Worm (Caenorhabditis elegans) whole organism, late embryonic: ENCODE measurements around the gene scrm-7.

Source experiments
- F13H6.1 ChIP-seq: sonication (generic microtip); optimal IDR thresholded peaks from 2 replicates; lab custom pipeline; 2016; ENCODE audit warnings: missing genetic modification characterization, missing compliant biosample characterization
- ceh-14 ChIP-seq: sonication (generic microtip); optimal IDR thresholded peaks from 2 replicates; lab custom pipeline; 2016; ENCODE audit warnings: missing genotype, missing genetic modification characterization, missing compliant biosample characterization
- ceh-18 ChIP-seq: sonication (generic microtip); optimal IDR thresholded peaks from 2 replicates; lab custom pipeline; 2016; ENCODE audit warnings: missing genetic modification characterization, missing compliant biosample characterization
- ceh-19 ChIP-seq: fragments of 200-800 bp; sonication (Bioruptor generic); optimal IDR thresholded peaks from 2 replicates; lab custom pipeline; 2018; ENCODE audit warnings: mild to moderate bottlenecking, missing genetic modification characterization, missing compliant biosample characterization
- ceh-2 ChIP-seq: sonication (generic microtip); optimal IDR thresholded peaks from 2 replicates; lab custom pipeline; 2016; ENCODE audit warnings: missing genotype, missing genetic modification characterization, missing compliant biosample characterization
- ceh-31 ChIP-seq: sonication (generic microtip); optimal IDR thresholded peaks from 2 replicates; lab custom pipeline; 2016; ENCODE audit warnings: missing genetic modification characterization, missing compliant biosample characterization
- ceh-45 ChIP-seq: fragments of 200-800 bp; sonication (Bioruptor generic); IDR thresholded peaks from 2 replicates; pipeline ENCODE4 v1.3.6; 2022; ENCODE audit warnings: missing genetic modification reagents, missing genetic modification characterization, missing compliant biosample characterization
- ceh-48 ChIP-seq: sonication (generic microtip); optimal IDR thresholded peaks from 2 replicates; lab custom pipeline; 2016; ENCODE audit warnings: missing genetic modification characterization, inconsistent platforms, missing compliant biosample characterization
- ceh-6 ChIP-seq: fragments of 200-800 bp; sonication (Bioruptor generic); optimal IDR thresholded peaks from 2 replicates; lab custom pipeline; 2018; ENCODE audit warnings: mild to moderate bottlenecking, missing genetic modification characterization, missing compliant biosample characterization
- ceh-9 ChIP-seq: sonication (generic microtip); optimal IDR thresholded peaks from 2 replicates; lab custom pipeline; 2016; ENCODE audit warnings: mild to moderate bottlenecking, missing genetic modification characterization, inconsistent platforms, missing compliant biosample characterization
- dve-1 ChIP-seq: sonication (generic microtip); optimal IDR thresholded peaks from 2 replicates; lab custom pipeline; 2017; ENCODE audit warnings: antibody characterized with exemption, mild to moderate bottlenecking, missing genetic modification characterization, missing compliant biosample characterization
- fax-1 ChIP-seq: sonication (generic microtip); optimal IDR thresholded peaks from 2 replicates; lab custom pipeline; 2016; ENCODE audit warnings: missing genotype, missing genetic modification characterization, missing compliant biosample characterization
- fkh-10 ChIP-seq: fragments of 150-350 bp; optimal IDR thresholded peaks from 2 replicates; lab custom pipeline; 2014; ENCODE audit warnings: missing biosample characterization, missing genetic modification reagents, missing genetic modification characterization
- fkh-6 ChIP-seq: sonication (generic microtip); optimal IDR thresholded peaks from 2 replicates; lab custom pipeline; 2016; ENCODE audit warnings: missing genetic modification characterization, missing compliant biosample characterization
- gmeb-2 ChIP-seq: sonication (generic microtip); optimal IDR thresholded peaks from 2 replicates; lab custom pipeline; 2016; ENCODE audit warnings: missing genetic modification characterization, inconsistent platforms, missing compliant biosample characterization
- hlh-30 ChIP-seq: sonication (generic microtip); optimal IDR thresholded peaks from 2 replicates; lab custom pipeline; 2017; ENCODE audit warnings: antibody characterized with exemption, missing genetic modification characterization, missing compliant biosample characterization; ENCODE audit not compliant: insufficient read depth
- hlh-6 ChIP-seq: sonication (generic microtip); optimal IDR thresholded peaks from 2 replicates; lab custom pipeline; 2016; ENCODE audit warnings: missing genotype, missing genetic modification characterization, missing compliant biosample characterization
- lim-6 ChIP-seq: sonication (generic microtip); optimal IDR thresholded peaks from 2 replicates; lab custom pipeline; 2016; ENCODE audit warnings: missing genetic modification characterization, missing compliant biosample characterization
- lin-11 ChIP-seq: fragments of 200-800 bp; sonication (Bioruptor generic); optimal IDR thresholded peaks from 2 replicates; lab custom pipeline; 2018; ENCODE audit warnings: mild to moderate bottlenecking, missing genetic modification characterization, missing compliant biosample characterization
- nhr-11 ChIP-seq: fragments of 150-350 bp; optimal IDR thresholded peaks from 2 replicates; lab custom pipeline; 2014; ENCODE audit warnings: missing biosample characterization, missing genetic modification characterization
- pag-3 ChIP-seq: sonication (generic microtip); optimal IDR thresholded peaks from 2 replicates; lab custom pipeline; 2016; ENCODE audit warnings: missing compliant biosample characterization, missing genetic modification characterization, borderline replicate concordance
- pat-9 ChIP-seq: fragments of 200-800 bp; sonication (Bioruptor generic); optimal IDR thresholded peaks from 2 replicates; lab custom pipeline; 2018; ENCODE audit warnings: mild to moderate bottlenecking, missing genetic modification characterization, moderate library complexity, missing compliant biosample characterization
- pax-1 ChIP-seq: fragments of 150-350 bp; optimal IDR thresholded peaks from 2 replicates; lab custom pipeline; 2014; ENCODE audit warnings: missing biosample characterization, missing genetic modification characterization
- pha-4 ChIP-seq: fragments of 150-350 bp; optimal IDR thresholded peaks from 2 replicates; lab custom pipeline; 2018; ENCODE audit warnings: missing biosample characterization, missing genetic modification reagents, missing genetic modification characterization
- pqm-1 ChIP-seq: sonication (generic microtip); optimal IDR thresholded peaks from 2 replicates; lab custom pipeline; 2016; ENCODE audit warnings: missing genetic modification characterization, missing compliant biosample characterization
- pros-1 ChIP-seq: fragments of 150-350 bp; optimal IDR thresholded peaks from 2 replicates; lab custom pipeline; 2014; ENCODE audit warnings: missing biosample characterization, missing genetic modification reagents, missing genetic modification characterization
- ref-2 ChIP-seq: sonication (generic microtip); optimal IDR thresholded peaks from 2 replicates; lab custom pipeline; 2016; ENCODE audit warnings: missing genetic modification characterization, missing compliant biosample characterization
- rnt-1 ChIP-seq: sonication (generic microtip); optimal IDR thresholded peaks from 2 replicates; lab custom pipeline; 2016; ENCODE audit warnings: missing genetic modification characterization, missing compliant biosample characterization
- sdc-2 ChIP-seq: sonication (generic microtip); optimal IDR thresholded peaks from 2 replicates; lab custom pipeline; 2016; ENCODE audit warnings: missing genotype, missing genetic modification characterization, missing compliant biosample characterization
- sox-2 ChIP-seq: fragments of 200-800 bp; sonication (Bioruptor generic); IDR thresholded peaks from 2 replicates; pipeline ENCODE4 v1.3.6; 2022; ENCODE audit warnings: missing genetic modification reagents, missing genetic modification characterization, missing compliant biosample characterization
- tbx-2 ChIP-seq: sonication (generic microtip); optimal IDR thresholded peaks from 2 replicates; lab custom pipeline; 2016; ENCODE audit warnings: missing genetic modification characterization, missing compliant biosample characterization
- tbx-7 ChIP-seq: sonication (generic microtip); optimal IDR thresholded peaks from 2 replicates; lab custom pipeline; 2016; ENCODE audit warnings: missing genotype, missing genetic modification characterization, missing compliant biosample characterization
- ttx-3 ChIP-seq: sonication (generic microtip); optimal IDR thresholded peaks from 2 replicates; lab custom pipeline; 2016; ENCODE audit warnings: missing genetic modification reagents, missing genetic modification characterization, missing compliant biosample characterization
- unc-55 ChIP-seq: sonication (generic microtip); optimal IDR thresholded peaks from 2 replicates; lab custom pipeline; 2017; ENCODE audit warnings: missing biosample characterization, missing genetic modification reagents, missing genetic modification characterization
- zip-5 ChIP-seq: sonication (generic microtip); optimal IDR thresholded peaks from 2 replicates; lab custom pipeline; 2016; ENCODE audit warnings: missing genetic modification characterization, missing compliant biosample characterization

scrm-7 gene

ce11 chrV:14806204-14806737, 26.7 kb upstream of the scrm-7 start:
- peak; percentile 41 for TF ChIP-seq tbx-2 (tag; lab: Kevin White, UChicago)
- peak; percentile 27 for TF ChIP-seq ref-2 (tag; lab: Kevin White, UChicago)
- TF ChIP-seq unc-55 (GFP tag; lab: Kevin White, UChicago): peak; percentile 26
- peak; percentile 53 for TF ChIP-seq rnt-1 (tag; lab: Kevin White, UChicago)
- no peak for TF ChIP-seq pag-3
- no peak for TF ChIP-seq ceh-45 (GFP tag; lab: Robert Waterston, UW)
- peak; percentile 18 for TF ChIP-seq ceh-31 (tag; lab: Kevin White, UChicago)
- no peak for TF ChIP-seq sdc-2 (tag; lab: Kevin White, UChicago)

- no peak for TF ChIP-seq tbx-7 (tag; lab: Kevin White, UChicago)
- TF ChIP-seq rnt-1 (tag; lab: Kevin White, UChicago): peak; percentile 45
- TF ChIP-seq ceh-18: peak; percentile 51
- peak; percentile 90 for TF ChIP-seq unc-55 (GFP tag; lab: Kevin White, UChicago)
Measured at ce11 chrV:14800402-14800801, 20.9 kb upstream of the scrm-7 start.

ce11 chrV:14797886-14798285, 18.3 kb upstream of the scrm-7 start:
- TF ChIP-seq ttx-3 (tag; lab: Kevin White, UChicago) (no peak), pros-1 (no peak), lin-11 (tag; lab: Kevin White, UChicago) (no peak), tbx-2 (tag; lab: Kevin White, UChicago) (no peak), fkh-10 (GFP tag; lab: Kevin White, UChicago) (no peak), tbx-7 (tag; lab: Kevin White, UChicago) (no peak), fax-1 (tag; lab: Kevin White, UChicago) (no peak), ceh-14 (tag; lab: Kevin White, UChicago) (no peak), fkh-6 (tag; lab: Kevin White, UChicago) (no peak), ceh-18 (no peak), ceh-2 (tag; lab: Kevin White, UChicago) (no peak), sox-2 (GFP tag; lab: Robert Waterston, UW) (no peak), rnt-1 (tag; lab: Kevin White, UChicago) (no peak), ceh-48 (tag; lab: Kevin White, UChicago) (no peak), lim-6 (no peak), ref-2 (tag; lab: Kevin White, UChicago) (no peak)

ce11 chrV:14793043-14793442, 13.5 kb upstream of the scrm-7 start:
- TF ChIP-seq dve-1 (tag; lab: Kevin White, UChicago) (no peak), ceh-31 (tag; lab: Kevin White, UChicago) (peak; percentile 1)

ce11 chrV:14792346-14792745, 12.8 kb upstream of the scrm-7 start:
- TF ChIP-seq ceh-6 (GFP tag; lab: Kevin White, UChicago): peak; percentile 2
- TF ChIP-seq ref-2 (tag; lab: Kevin White, UChicago): peak; percentile 65
- TF ChIP-seq pqm-1 (tag; lab: Kevin White, UChicago): no peak
- peak; percentile 35 for TF ChIP-seq ceh-31 (tag; lab: Kevin White, UChicago)
- TF ChIP-seq pha-4: no peak

ce11 chrV:14791703-14792102, 12.2 kb upstream of the scrm-7 start:
- no peak for TF ChIP-seq ceh-9 (tag; lab: Kevin White, UChicago)
- no peak for TF ChIP-seq sox-2 (GFP tag; lab: Robert Waterston, UW)
- TF ChIP-seq ceh-45 (GFP tag; lab: Robert Waterston, UW): no peak
- no peak for TF ChIP-seq nhr-11 (tag; lab: Kevin White, UChicago)
- TF ChIP-seq pqm-1 (tag; lab: Kevin White, UChicago): no peak
- no peak for TF ChIP-seq zip-5 (tag; lab: Kevin White, UChicago)
- TF ChIP-seq F13H6.1 (tag; lab: Kevin White, UChicago): no peak
- TF ChIP-seq ttx-3 (tag; lab: Kevin White, UChicago): no peak
- TF ChIP-seq hlh-6: no peak
- TF ChIP-seq ceh-19 (GFP tag; lab: Kevin White, UChicago): no peak
- no peak for TF ChIP-seq hlh-30
- no peak for TF ChIP-seq ref-2 (tag; lab: Kevin White, UChicago)
- no peak for TF ChIP-seq ceh-31 (tag; lab: Kevin White, UChicago)
- no peak for TF ChIP-seq pax-1 (tag; lab: Kevin White, UChicago)
- no peak for TF ChIP-seq pat-9
- TF ChIP-seq gmeb-2: no peak
- TF ChIP-seq lim-6: no peak
